Worm (Caenorhabditis elegans) whole organism, late embryonic: ENCODE measurements around the gene egl-21.

Experiments
- K02D7.2 ChIP-seq: sonication (generic microtip); optimal IDR thresholded peaks from 2 replicates; lab custom pipeline; 2017; ENCODE audit warnings: mild to moderate bottlenecking, missing genetic modification characterization, missing compliant biosample characterization
- ama-1 ChIP-seq: fragments of 150-350 bp; optimal IDR thresholded peaks from 2 replicates; lab custom pipeline; 2014
- ceh-2 ChIP-seq: sonication (generic microtip); optimal IDR thresholded peaks from 2 replicates; lab custom pipeline; 2016; ENCODE audit warnings: missing genotype, missing genetic modification characterization, missing compliant biosample characterization
- ceh-9 ChIP-seq: sonication (generic microtip); optimal IDR thresholded peaks from 2 replicates; lab custom pipeline; 2016; ENCODE audit warnings: mild to moderate bottlenecking, missing genetic modification characterization, inconsistent platforms, missing compliant biosample characterization
- dve-1 ChIP-seq: sonication (generic microtip); optimal IDR thresholded peaks from 2 replicates; lab custom pipeline; 2017; ENCODE audit warnings: antibody characterized with exemption, mild to moderate bottlenecking, missing genetic modification characterization, missing compliant biosample characterization
- elt-2 ChIP-seq: sonication (generic microtip); optimal IDR thresholded peaks from 2 replicates; lab custom pipeline; 2016; ENCODE audit warnings: missing genetic modification reagents, missing genetic modification characterization, missing compliant biosample characterization
- hlh-30 ChIP-seq: sonication (generic microtip); optimal IDR thresholded peaks from 2 replicates; lab custom pipeline; 2017; ENCODE audit warnings: antibody characterized with exemption, missing genetic modification characterization, missing compliant biosample characterization; ENCODE audit not compliant: insufficient read depth
- madf-2 ChIP-seq: sonication (generic microtip); optimal IDR thresholded peaks from 2 replicates; lab custom pipeline; 2017; ENCODE audit warnings: missing genetic modification characterization, missing compliant biosample characterization
- nhr-11 ChIP-seq: fragments of 150-350 bp; optimal IDR thresholded peaks from 2 replicates; lab custom pipeline; 2014; ENCODE audit warnings: missing biosample characterization, missing genetic modification characterization
- pax-1 ChIP-seq: fragments of 150-350 bp; optimal IDR thresholded peaks from 2 replicates; lab custom pipeline; 2014; ENCODE audit warnings: missing biosample characterization, missing genetic modification characterization
- pha-4 ChIP-seq: fragments of 150-350 bp; optimal IDR thresholded peaks from 2 replicates; lab custom pipeline; 2018; ENCODE audit warnings: missing biosample characterization, missing genetic modification reagents, missing genetic modification characterization
- tbx-2 ChIP-seq: sonication (generic microtip); optimal IDR thresholded peaks from 2 replicates; lab custom pipeline; 2016; ENCODE audit warnings: missing genetic modification characterization, missing compliant biosample characterization
- unc-86 ChIP-seq: sonication (generic microtip); optimal IDR thresholded peaks from 2 replicates; lab custom pipeline; 2016; ENCODE audit warnings: missing genetic modification characterization, missing compliant biosample characterization

ce11 chrIV:10453001-10453400 lies 28.6 kb downstream of the egl-21 start, which contains the start of gene F01D4.8:
- TF ChIP-seq unc-86 (tag; lab: Kevin White, UChicago) = no peak
- TF ChIP-seq ceh-9 = no peak
- TF ChIP-seq elt-2 = no peak
- no peak for TF ChIP-seq ama-1
- TF ChIP-seq tbx-2 (tag; lab: Kevin White, UChicago) = no peak
- no peak for TF ChIP-seq pha-4 (tag; lab: Kevin White, UChicago)
- no peak for TF ChIP-seq madf-2 (tag; lab: Kevin White, UChicago)
- no peak for TF ChIP-seq K02D7.2 (tag; lab: Kevin White, UChicago)
- TF ChIP-seq pax-1 (tag; lab: Kevin White, UChicago) = no peak
- no peak for TF ChIP-seq hlh-30
- TF ChIP-seq nhr-11 = no peak
- TF ChIP-seq ceh-2 (tag; lab: Kevin White, UChicago) = no peak
- no peak for TF ChIP-seq dve-1 (tag; lab: Kevin White, UChicago)
